Worm (Caenorhabditis elegans): ENCODE measurements around the gene smap-1.
"Not testable (repeated sequence)": the region's sequence is repeated elsewhere in the genome, so short reads cannot be mapped to it uniquely, and the experiment has no call there.

Gene smap-1

ce11 chrIII:10758422-10758821 lies 18.8 kb upstream of the smap-1 start, which contains the start of gene K01G5.10:
K01G5.10 (minus strand) TSS chrIII:10758522.
- no peak for TF ChIP-seq C34F6.9 (tag; optimal IDR thresholded peaks at IDR 0.05)
- no peak for TF ChIP-seq unc-62 (GFP tag; optimal IDR thresholded peaks at IDR 0.05)
- TF ChIP-seq sma-3 (GFP tag; optimal IDR thresholded peaks at IDR 0.05): no peak
- TF ChIP-seq Y55F3AM.14 (GFP tag; optimal IDR thresholded peaks at IDR 0.05): no peak
- TF ChIP-seq ztf-1 (GFP tag; conservative IDR thresholded peaks at IDR 0.05): no peak
- TF ChIP-seq crh-2 (tag; optimal IDR thresholded peaks at IDR 0.05): no peak
- no peak for TF ChIP-seq elt-1 (tag; optimal IDR thresholded peaks at IDR 0.05)
- no peak for TF ChIP-seq fos-1 (tag; optimal IDR thresholded peaks at IDR 0.05)
- TF ChIP-seq zag-1 (tag; optimal IDR thresholded peaks at IDR 0.05): no peak
- TF ChIP-seq nhr-129 (tag; optimal IDR thresholded peaks at IDR 0.05): no peak
- TF ChIP-seq lin-11 (tag; optimal IDR thresholded peaks at IDR 0.05): no peak
- no peak for TF ChIP-seq nhr-11 (tag; optimal IDR thresholded peaks at IDR 0.05)
- TF ChIP-seq nhr-25 (tag; optimal IDR thresholded peaks at IDR 0.05): no peak
- no peak for TF ChIP-seq lin-13 (GFP tag; optimal IDR thresholded peaks at IDR 0.05)
- TF ChIP-seq nhr-6 (tag; optimal IDR thresholded peaks at IDR 0.05): no peak
- TF ChIP-seq ceh-16 (tag; optimal IDR thresholded peaks at IDR 0.05): no peak

ce11 chrIII:10757540-10757939 lies 17.9 kb upstream of the smap-1 start, which contains the start of gene rnf-113:
rnf-113 (minus strand) TSS chrIII:10757640.
- TF ChIP-seq egl-27 (tag; optimal IDR thresholded peaks at IDR 0.05) (no peak), nhr-25 (tag; optimal IDR thresholded peaks at IDR 0.05) (no peak), ceh-16 (tag; optimal IDR thresholded peaks at IDR 0.05) (no peak), unc-39 (tag; optimal IDR thresholded peaks at IDR 0.05) (no peak), nhr-11 (tag; optimal IDR thresholded peaks at IDR 0.05) (no peak), alr-1 (tag; optimal IDR thresholded peaks at IDR 0.05) (no peak), nhr-237 (tag; optimal IDR thresholded peaks at IDR 0.05) (no peak), Y55F3AM.14 (GFP tag; optimal IDR thresholded peaks at IDR 0.05) (no peak), dmd-4 (tag; optimal IDR thresholded peaks at IDR 0.05) (no peak)

- TF ChIP-seq sma-9 (GFP tag; optimal IDR thresholded peaks at IDR 0.05) (no peak), sma-9 (tag; optimal IDR thresholded peaks at IDR 0.05) (no peak), nhr-10 (tag; optimal IDR thresholded peaks at IDR 0.05) (no peak)
These were observed 16.0 kb upstream of the smap-1 start, which contains the start of gene hpl-2 for ce11 chrIII:10755480-10756066. hpl-2 (minus strand) TSS chrIII:10755530.

ce11 chrIII:10754379-10754778 lies 14.8 kb upstream of the smap-1 start:
- TF ChIP-seq sma-9 (GFP tag; optimal IDR thresholded peaks at IDR 0.05) (no peak), sma-9 (tag; optimal IDR thresholded peaks at IDR 0.05) (no peak), gmeb-1 (tag; optimal IDR thresholded peaks at IDR 0.05) (peak; percentile 66), unc-55 (GFP tag; optimal IDR thresholded peaks at IDR 0.05) (no peak), egl-27 (tag; optimal IDR thresholded peaks at IDR 0.05) (no peak), lin-39 (tag; optimal IDR thresholded peaks at IDR 0.05) (no peak)

ce11 chrIII:10750043-10750442 lies 10.5 kb upstream of the smap-1 start, which contains the start of gene enu-3.6:
enu-3.6 (plus strand) TSS chrIII:10750434.
- TF ChIP-seq skn-1 (tag; optimal IDR thresholded peaks at IDR 0.05); ztf-1 (GFP tag; conservative IDR thresholded peaks at IDR 0.05); lsy-2 (tag; optimal IDR thresholded peaks at IDR 0.05): not testable (repeated sequence)

ce11 chrIII:10747620-10748479 lies 8.3 kb upstream of the smap-1 start, which contains the start of the genes ran-1 and dkc-1:
ran-1 (minus strand) TSS chrIII:10747728.
dkc-1 (plus strand) TSS chrIII:10748429.
- peak in 1 of 2 experiments; percentile 20 for TF ChIP-seq mdl-1 (tag; optimal IDR thresholded peaks at IDR 0.05)
- no peak for TF ChIP-seq R02D3.7 (tag; optimal IDR thresholded peaks at IDR 0.05)
- peak; percentile 29 for TF ChIP-seq sem-4 (tag; optimal IDR thresholded peaks at IDR 0.05)
- TF ChIP-seq ztf-4 (tag; optimal IDR thresholded peaks at IDR 0.05): no peak
- no peak for TF ChIP-seq aly-2 (tag; optimal IDR thresholded peaks at IDR 0.05)
- peak; percentile 58 for TF ChIP-seq fos-1 (tag; optimal IDR thresholded peaks at IDR 0.05)
- peak; percentile 44 for TF ChIP-seq lin-11 (tag; optimal IDR thresholded peaks at IDR 0.05)
- TF ChIP-seq peb-1 (tag; optimal IDR thresholded peaks at IDR 0.05): no peak
- TF ChIP-seq snpc-4 (tag; optimal IDR thresholded peaks at IDR 0.05): no peak
- TF ChIP-seq unc-62 (GFP tag; optimal IDR thresholded peaks at IDR 0.05): no peak
- no peak for TF ChIP-seq elt-1 (tag; optimal IDR thresholded peaks at IDR 0.05)
- TF ChIP-seq egl-27 (tag; optimal IDR thresholded peaks at IDR 0.05): no peak
- TF ChIP-seq nhr-21 (tag; optimal IDR thresholded peaks at IDR 0.05): peak; percentile 48
- no peak for TF ChIP-seq nhr-12 (tag; optimal IDR thresholded peaks at IDR 0.05)
- TF ChIP-seq lsy-2 (tag; optimal IDR thresholded peaks at IDR 0.05): peak; percentile 50 to 86
- TF ChIP-seq mab-5 (tag; optimal IDR thresholded peaks at IDR 0.05): peak; percentile 7
- peak; percentile 5 for TF ChIP-seq ceh-16 (tag; optimal IDR thresholded peaks at IDR 0.05)
- no peak for TF ChIP-seq ZK546.5 (tag; optimal IDR thresholded peaks at IDR 0.05)
- peak; percentile 77 for TF ChIP-seq nhr-25 (tag; optimal IDR thresholded peaks at IDR 0.05)
- peak; percentile 90 for TF ChIP-seq C34F6.9 (tag; optimal IDR thresholded peaks at IDR 0.05)
- no peak for TF ChIP-seq nhr-10 (tag; optimal IDR thresholded peaks at IDR 0.05)
